Fruit fly (Drosophila melanogaster): Measurements from ENCODE around the gene ppk19.
A peak's percentile ranks its signal among the peaks of the same experiment; 100 is the strongest.

ppk19 gene

DNA sequence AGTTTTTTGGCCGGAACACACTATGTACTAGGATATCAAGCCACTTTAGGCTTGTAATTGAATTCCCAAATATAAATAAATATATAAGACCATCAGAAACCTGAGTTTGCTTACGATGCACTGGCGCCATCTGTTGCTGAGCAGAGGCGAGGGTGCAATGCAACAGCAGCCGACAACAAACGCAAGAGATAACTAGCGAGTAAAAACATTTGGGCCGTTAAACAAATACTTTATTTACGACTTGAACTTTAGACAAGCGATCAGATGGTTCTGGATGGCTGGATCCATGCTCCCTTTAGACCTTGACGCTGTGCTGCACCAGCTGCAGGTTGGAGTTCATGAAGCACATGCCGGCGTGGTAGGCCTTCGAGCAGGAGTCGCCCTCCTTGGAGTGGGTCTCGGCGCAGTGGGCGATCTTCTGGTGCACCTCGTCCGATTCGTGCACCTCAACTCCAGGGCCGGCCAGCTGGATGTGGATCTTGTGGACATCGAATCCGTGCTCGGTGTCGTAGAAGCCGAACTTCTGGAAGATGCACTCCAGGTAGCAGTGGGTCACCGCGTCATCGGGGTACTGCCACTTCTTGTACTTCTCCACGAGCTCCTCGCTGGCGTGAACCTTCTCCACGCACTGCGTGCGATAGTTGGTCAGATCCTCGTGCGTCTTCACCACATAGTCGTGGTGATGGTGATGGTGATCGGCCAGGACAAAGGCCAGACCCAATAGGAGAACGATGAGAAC is 44.0 kb downstream of the ppk19 start (continued):
- TF ChIP-seq Nf-YB (GFP tag; optimal IDR thresholded peaks at IDR 0.05) (no peak), slou (GFP tag; optimal IDR thresholded peaks at IDR 0.05) (no peak), dmrt99B (tag; optimal IDR thresholded peaks at IDR 0.05) (peak; percentile 7), CG18476 (GFP tag; optimal IDR thresholded peaks at IDR 0.05) (no peak), NFAT (GFP tag; IDR thresholded peaks at IDR 0.05) (no peak), CG6689 (GFP tag; IDR thresholded peaks at IDR 0.05) (no peak), nom (GFP tag; optimal IDR thresholded peaks at IDR 0.05) (no peak), CG7372 (GFP tag; IDR thresholded peaks at IDR 0.05) (no peak), Side (GFP tag; optimal IDR thresholded peaks at IDR 0.05) (no peak), pzg (GFP tag; optimal IDR thresholded peaks at IDR 0.05) (no peak), Xbp1 (GFP tag; optimal IDR thresholded peaks at IDR 0.05) (peak; percentile 17), CrebB (tag; optimal IDR thresholded peaks at IDR 0.05) (no peak), C15 (GFP tag; IDR thresholded peaks at IDR 0.05) (no peak), CG15601 (tag; optimal IDR thresholded peaks at IDR 0.05) (no peak), BtbVII (GFP tag; optimal IDR thresholded peaks at IDR 0.05) (no peak), phol (tag; optimal IDR thresholded peaks at IDR 0.05) (no peak), sd (tag; optimal IDR thresholded peaks at IDR 0.05) (no peak), CG8765 (GFP tag; IDR thresholded peaks at IDR 0.05) (no peak), Hr3 (GFP tag; optimal IDR thresholded peaks at IDR 0.05) (no peak), CG10959 (GFP tag; IDR thresholded peaks at IDR 0.05) (peak; percentile 7; the same call in 1 of the 2 replicates), Ravus (GFP tag; IDR thresholded peaks at IDR 0.05) (no peak), CTCF (GFP tag; optimal IDR thresholded peaks at IDR 0.05) (peak; percentile 89), CG6854 (GFP tag; optimal IDR thresholded peaks at IDR 0.05) (no peak), CG10979 (tag; optimal IDR thresholded peaks at IDR 0.05) (peak; percentile 71), dmrt11E (tag; optimal IDR thresholded peaks at IDR 0.05) (no peak), slp2 (GFP tag; optimal IDR thresholded peaks at IDR 0.05) (no peak), CG18262 (tag; optimal IDR thresholded peaks at IDR 0.05) (peak; percentile 9), danr (GFP tag; IDR thresholded peaks at IDR 0.05) (no peak), CG17359 (tag; optimal IDR thresholded peaks at IDR 0.05) (no peak), Ptx1 (GFP tag; IDR thresholded peaks at IDR 0.05) (no peak), CG15696 (tag; optimal IDR thresholded peaks at IDR 0.05) (no peak), yki (optimal IDR thresholded peaks at IDR 0.05) (no peak), pho (GFP tag; optimal IDR thresholded peaks at IDR 0.05) (no peak), Oli (tag; optimal IDR thresholded peaks at IDR 0.05) (no peak), CG9609 (GFP tag; optimal IDR thresholded peaks at IDR 0.05) (no peak), CG11398 (GFP tag; optimal IDR thresholded peaks at IDR 0.05) (no peak), da (GFP tag; optimal IDR thresholded peaks at IDR 0.05) (no peak), CG30431 (GFP tag; optimal IDR thresholded peaks at IDR 0.05) (no peak), Tbp (GFP tag; optimal IDR thresholded peaks at IDR 0.05) (no peak), lilli (GFP tag; optimal IDR thresholded peaks at IDR 0.05) (no peak), CG6654 (GFP tag; optimal IDR thresholded peaks at IDR 0.05) (no peak), CG6254 (GFP tag; optimal IDR thresholded peaks at IDR 0.05) (peak; percentile 3), repo (GFP tag; optimal IDR thresholded peaks at IDR 0.05) (no peak), CG18599 (GFP tag; optimal IDR thresholded peaks at IDR 0.05) (no peak), en (GFP tag; optimal IDR thresholded peaks at IDR 0.05) (no peak), ara (GFP tag; IDR thresholded peaks at IDR 0.05) (no peak), ato (GFP tag; IDR thresholded peaks at IDR 0.05; ENCODE audit: partially characterized antibody) (no peak), kah (GFP tag; optimal IDR thresholded peaks at IDR 0.05) (no peak), gsb (GFP tag; IDR thresholded peaks at IDR 0.05) (0 out of 2 replicates have a peak, but pooled peaks have one; percentile 20), CG11456 (GFP tag; IDR thresholded peaks at IDR 0.05) (0 out of 3 replicates have a peak, but pooled peaks have one; percentile 23), hbn (GFP tag; IDR thresholded peaks at IDR 0.05; ENCODE audit: partially characterized antibody) (no peak)

Measured in whole organism, embryonic.